Fruit fly (Drosophila melanogaster) Kc167 (cell line): Measurements from ENCODE around the gene CG17770.

Experiments
- Myc ChIP-seq: fragments of >200 bp; optimal IDR thresholded peaks from 2 replicates; lab custom pipeline; 2017; ENCODE audit warnings: missing external identifiers
- Sin3A ChIP-seq: fragments of >200 bp; optimal IDR thresholded peaks from 2 replicates; lab custom pipeline; 2018; ENCODE audit warnings: missing external identifiers
- h ChIP-seq: fragments of >200 bp; optimal IDR thresholded peaks from 3 replicates; lab custom pipeline; 2018; ENCODE audit warnings: missing external identifiers
- insv ChIP-seq: fragments of >200 bp; optimal IDR thresholded peaks from 3 replicates; lab custom pipeline; 2018; ENCODE audit warnings: missing external identifiers
- psq ChIP-seq: fragments of >200 bp; optimal IDR thresholded peaks from 2 replicates; lab custom pipeline; 2017; ENCODE audit warnings: missing external identifiers
- ttk ChIP-seq: sonication (Bioruptor generic); optimal IDR thresholded peaks from 2 replicates; lab custom pipeline; 2017; ENCODE audit warnings: missing external identifiers

- TF ChIP-seq Sin3A (lab: Kevin White, UChicago) (no peak), h (lab: Kevin White, UChicago) (no peak), insv (lab: Kevin White, UChicago) (no peak), psq (lab: Kevin White, UChicago) (no peak), Myc (no peak), ttk (no peak)
Observed at dm6 chr3R:25778205-25778604, 33.5 kb upstream of the CG17770 start, which contains the start of gene CG4956.
